Fruit fly (Drosophila melanogaster) whole organism, embryonic: ENCODE results near the gene Pex10.

ENCODE experiments used
- Antp ChIP-seq: fragments of 200-800 bp; sonication (Bioruptor generic); optimal IDR thresholded peaks from 3 replicates; lab custom pipeline; 2016; ENCODE audit warnings: missing biosample characterization, missing genetic modification characterization
- C15 ChIP-seq: fragments of 200-800 bp; sonication (Bioruptor generic); IDR thresholded peaks from 3 replicates; pipeline ENCODE4 v1.3.6; 2022; ENCODE audit warnings: missing biosample characterization, missing genetic modification characterization
- CG10147 ChIP-seq: fragments of 200-800 bp; sonication (Bioruptor generic); optimal IDR thresholded peaks from 2 replicates; lab custom pipeline; 2019; ENCODE audit warnings: missing biosample characterization, mild to moderate bottlenecking, missing genetic modification characterization, moderate library complexity
- CG10267 ChIP-seq: fragments of 200-800 bp; sonication (Bioruptor generic); optimal IDR thresholded peaks from 2 replicates; lab custom pipeline; 2018; ENCODE audit warnings: missing biosample characterization, mild to moderate bottlenecking, missing genetic modification characterization, moderate library complexity
- CG10543 ChIP-seq: fragments of 200-800 bp; sonication (Bioruptor generic); optimal IDR thresholded peaks from 3 replicates; lab custom pipeline; 2017; ENCODE audit warnings: missing biosample characterization, mild to moderate bottlenecking, missing genetic modification characterization, moderate library complexity
- CG11560 ChIP-seq: fragments of 200-800 bp; sonication (Bioruptor generic); IDR thresholded peaks from 3 replicates; pipeline ENCODE4 v1.3.6; 2022; ENCODE audit warnings: missing biosample characterization, missing genetic modification characterization
- CG13624 ChIP-seq: fragments of 200-800 bp; sonication (Bioruptor generic); optimal IDR thresholded peaks from 2 replicates; lab custom pipeline; 2016; ENCODE audit warnings: missing biosample characterization, missing genetic modification characterization
- CG13894 ChIP-seq: fragments of 200-800 bp; sonication (Bioruptor generic); optimal IDR thresholded peaks from 3 replicates; lab custom pipeline; 2018; ENCODE audit warnings: missing biosample characterization, mild to moderate bottlenecking, missing genetic modification characterization, moderate library complexity
- CG14014 ChIP-seq: fragments of 200-800 bp; sonication (Bioruptor generic); IDR thresholded peaks from 2 replicates; pipeline ENCODE4 v1.3.6; 2022; ENCODE audit warnings: missing biosample characterization, missing genetic modification characterization
- CG14050 ChIP-seq: fragments of 200-800 bp; sonication (Bioruptor generic); IDR thresholded peaks from 3 replicates; pipeline ENCODE4 v1.3.6; 2022; ENCODE audit warnings: missing biosample characterization, missing genetic modification characterization
- CG17612 ChIP-seq: fragments of 200-800 bp; sonication (Bioruptor generic); IDR thresholded peaks from 2 replicates; pipeline ENCODE4 v1.3.6; 2022; ENCODE audit warnings: missing biosample characterization, missing genetic modification characterization
- CG1792 ChIP-seq: fragments of 200-800 bp; sonication (Bioruptor generic); optimal IDR thresholded peaks from 2 replicates; lab custom pipeline; 2016; ENCODE audit warnings: missing biosample characterization, missing genetic modification characterization
- CG18262 ChIP-seq: fragments of 200-800 bp; optimal IDR thresholded peaks from 3 replicates; lab custom pipeline; 2019; ENCODE audit warnings: missing biosample characterization, mild to moderate bottlenecking, missing genetic modification characterization, moderate library complexity
- CG31388 ChIP-seq: fragments of 200-800 bp; sonication (Bioruptor generic); optimal IDR thresholded peaks from 2 replicates; lab custom pipeline; 2016; ENCODE audit warnings: missing biosample characterization, missing genetic modification characterization
- CG32767 ChIP-seq: fragments of 200-800 bp; sonication (Bioruptor generic); IDR thresholded peaks from 2 replicates; pipeline ENCODE4 v1.3.6; 2022; ENCODE audit warnings: missing biosample characterization, missing genetic modification characterization
- CG4730 ChIP-seq: fragments of 200-800 bp; sonication (Bioruptor generic); IDR thresholded peaks from 2 replicates; pipeline ENCODE4 v1.3.6; 2022; ENCODE audit warnings: missing biosample characterization, missing genetic modification characterization
- CG4854 ChIP-seq: fragments of 200-800 bp; sonication (Bioruptor generic); optimal IDR thresholded peaks from 2 replicates; lab custom pipeline; 2016; ENCODE audit warnings: missing biosample characterization, missing genetic modification characterization, inconsistent platforms
- CG7839 ChIP-seq: fragments of 200-800 bp; sonication (Bioruptor generic); optimal IDR thresholded peaks from 3 replicates; lab custom pipeline; 2018; ENCODE audit warnings: missing biosample characterization, mild to moderate bottlenecking, missing genetic modification characterization, moderate library complexity
- CG8359 ChIP-seq: fragments of 200-800 bp; sonication (Bioruptor generic); optimal IDR thresholded peaks from 2 replicates; lab custom pipeline; 2017; ENCODE audit warnings: missing biosample characterization, mild to moderate bottlenecking, missing genetic modification characterization, borderline replicate concordance
- CG8765 ChIP-seq: fragments of 200-800 bp; sonication (Bioruptor generic); IDR thresholded peaks from 2 replicates; pipeline ENCODE4 v1.3.6; 2022; ENCODE audit warnings: missing biosample characterization, missing genetic modification characterization
- CG9437 ChIP-seq: fragments of 200-800 bp; sonication (Bioruptor generic); optimal IDR thresholded peaks from 2 replicates; lab custom pipeline; 2018; ENCODE audit warnings: missing biosample characterization, mild to moderate bottlenecking, missing genetic modification characterization
- CG9609 ChIP-seq: fragments of 200-800 bp; sonication (Bioruptor generic); optimal IDR thresholded peaks from 3 replicates; lab custom pipeline; 2016; ENCODE audit warnings: missing biosample characterization, missing genetic modification characterization
- CG9727 ChIP-seq: fragments of 200-800 bp; sonication (Bioruptor generic); optimal IDR thresholded peaks from 3 replicates; lab custom pipeline; 2017; ENCODE audit warnings: missing biosample characterization, mild to moderate bottlenecking, missing genetic modification characterization
- CkIIα-i1 ChIP-seq: fragments of 200-800 bp; sonication (Bioruptor generic); IDR thresholded peaks from 2 replicates; pipeline ENCODE4 v1.3.6; 2022; ENCODE audit warnings: missing biosample characterization, missing genetic modification characterization
- D19B ChIP-seq: fragments of 200-800 bp; sonication (Bioruptor generic); optimal IDR thresholded peaks from 2 replicates; lab custom pipeline; 2017; ENCODE audit warnings: missing biosample characterization, mild to moderate bottlenecking, missing genetic modification characterization
- Deaf1 ChIP-seq: fragments of 200-800 bp; optimal IDR thresholded peaks from 3 replicates; lab custom pipeline; 2019; ENCODE audit warnings: missing biosample characterization, mild to moderate bottlenecking, missing genetic modification characterization, moderate library complexity
- Fer3 ChIP-seq: fragments of 200-800 bp; sonication (Bioruptor generic); optimal IDR thresholded peaks from 2 replicates; lab custom pipeline; 2018; ENCODE audit warnings: missing biosample characterization, mild to moderate bottlenecking, missing genetic modification characterization, moderate library complexity
- HLHmδ ChIP-seq: fragments of 200-800 bp; sonication (Bioruptor generic); optimal IDR thresholded peaks from 2 replicates; lab custom pipeline; 2018; ENCODE audit warnings: missing biosample characterization, mild to moderate bottlenecking, missing genetic modification characterization, moderate library complexity
- Mad ChIP-seq: fragments of 200-800 bp; sonication (Bioruptor generic); optimal IDR thresholded peaks from 2 replicates; lab custom pipeline; 2016; ENCODE audit warnings: missing biosample characterization, missing genetic modification characterization
- NC2β ChIP-seq: fragments of 200-800 bp; sonication (Bioruptor generic); optimal IDR thresholded peaks from 2 replicates; lab custom pipeline; 2016; ENCODE audit warnings: missing biosample characterization, missing genetic modification characterization
- Nf-YB ChIP-seq: fragments of 200-800 bp; sonication (Bioruptor generic); optimal IDR thresholded peaks from 3 replicates; lab custom pipeline; 2019; ENCODE audit warnings: missing biosample characterization, mild to moderate bottlenecking, missing genetic modification characterization, moderate library complexity
- NfI ChIP-seq: fragments of 200-800 bp; sonication (Bioruptor generic); optimal IDR thresholded peaks from 3 replicates; lab custom pipeline; 2018; ENCODE audit warnings: missing biosample characterization, mild to moderate bottlenecking, missing genetic modification characterization, moderate library complexity
- Rfx ChIP-seq: fragments of 200-800 bp; sonication (Bioruptor generic); IDR thresholded peaks from 2 replicates; pipeline ENCODE4 v1.3.6; 2022; ENCODE audit warnings: missing biosample characterization, missing genetic modification characterization
- ab ChIP-seq: fragments of 200-800 bp; sonication (Bioruptor generic); optimal IDR thresholded peaks from 2 replicates; lab custom pipeline; 2016; ENCODE audit warnings: missing biosample characterization, missing genetic modification characterization
- al ChIP-seq: fragments of 200-800 bp; sonication (Bioruptor generic); IDR thresholded peaks from 2 replicates; pipeline ENCODE4 v1.3.6; 2022; ENCODE audit warnings: missing biosample characterization, missing genetic modification characterization
- amos ChIP-seq: fragments of 200-800 bp; sonication (Bioruptor generic); IDR thresholded peaks from 2 replicates; pipeline ENCODE4 v1.3.6; 2022; ENCODE audit warnings: missing biosample characterization, missing genetic modification characterization; ENCODE audit not compliant: partially characterized antibody
- bab2 ChIP-seq: fragments of 200-800 bp; sonication (Bioruptor generic); optimal IDR thresholded peaks from 2 replicates; lab custom pipeline; 2016; ENCODE audit warnings: missing biosample characterization, missing genetic modification characterization
- cato ChIP-seq: fragments of 200-800 bp; sonication (Bioruptor generic); optimal IDR thresholded peaks from 2 replicates; lab custom pipeline; 2016; ENCODE audit warnings: missing biosample characterization, missing genetic modification characterization, borderline replicate concordance
- chn ChIP-seq: fragments of 200-800 bp; sonication (Bioruptor generic); optimal IDR thresholded peaks from 2 replicates; lab custom pipeline; 2016; ENCODE audit warnings: missing biosample characterization, missing genetic modification characterization
- danr ChIP-seq: fragments of 200-800 bp; sonication (Bioruptor generic); IDR thresholded peaks from 2 replicates; pipeline ENCODE4 v1.3.6; 2022; ENCODE audit warnings: missing biosample characterization, missing genetic modification characterization
- dm ChIP-seq: fragments of 200-800 bp; sonication (Bioruptor generic); optimal IDR thresholded peaks from 3 replicates; lab custom pipeline; 2016; ENCODE audit warnings: missing biosample characterization, missing genetic modification characterization
- dpn ChIP-seq, 2 experiments: fragments of 200-800 bp; sonication (Bioruptor generic); optimal IDR thresholded peaks; 3 replicates each; lab custom pipeline; 2016; ENCODE audit warnings: missing biosample characterization in 2 of 2, missing genetic modification characterization in 2 of 2
- gsb ChIP-seq: fragments of 200-800 bp; sonication (Bioruptor generic); IDR thresholded peaks from 2 replicates; pipeline ENCODE4 v1.3.6; 2022; ENCODE audit warnings: missing biosample characterization, missing genetic modification characterization
- jumu ChIP-seq: fragments of 200-800 bp; sonication (Bioruptor generic); optimal IDR thresholded peaks from 3 replicates; lab custom pipeline; 2016; ENCODE audit warnings: missing biosample characterization, missing genetic modification characterization
- kah ChIP-seq: fragments of 200-800 bp; sonication (Bioruptor generic); optimal IDR thresholded peaks from 2 replicates; lab custom pipeline; 2018; ENCODE audit warnings: missing biosample characterization, mild to moderate bottlenecking, missing genetic modification characterization
- nerfin-1 ChIP-seq: fragments of 200-800 bp; sonication (Bioruptor generic); optimal IDR thresholded peaks from 3 replicates; lab custom pipeline; 2019; ENCODE audit warnings: missing biosample characterization, mild to moderate bottlenecking, missing genetic modification characterization, moderate library complexity
- nmo ChIP-seq: fragments of 200-800 bp; sonication (Bioruptor generic); optimal IDR thresholded peaks from 2 replicates; lab custom pipeline; 2018; ENCODE audit warnings: missing biosample characterization, mild to moderate bottlenecking, missing genetic modification characterization, moderate library complexity
- p53 ChIP-seq: fragments of 200-800 bp; sonication (Bioruptor generic); optimal IDR thresholded peaks from 2 replicates; lab custom pipeline; 2016; ENCODE audit warnings: missing biosample characterization, missing genetic modification characterization
- ranshi ChIP-seq: fragments of 200-800 bp; sonication (Bioruptor generic); IDR thresholded peaks from 2 replicates; pipeline ENCODE4 v1.3.6; 2022; ENCODE audit warnings: missing biosample characterization, missing genetic modification characterization
- sqz ChIP-seq: fragments of 200-800 bp; sonication (Bioruptor generic); optimal IDR thresholded peaks from 3 replicates; lab custom pipeline; 2018; ENCODE audit warnings: missing biosample characterization, mild to moderate bottlenecking, missing genetic modification characterization

Pex10 gene

DNA sequence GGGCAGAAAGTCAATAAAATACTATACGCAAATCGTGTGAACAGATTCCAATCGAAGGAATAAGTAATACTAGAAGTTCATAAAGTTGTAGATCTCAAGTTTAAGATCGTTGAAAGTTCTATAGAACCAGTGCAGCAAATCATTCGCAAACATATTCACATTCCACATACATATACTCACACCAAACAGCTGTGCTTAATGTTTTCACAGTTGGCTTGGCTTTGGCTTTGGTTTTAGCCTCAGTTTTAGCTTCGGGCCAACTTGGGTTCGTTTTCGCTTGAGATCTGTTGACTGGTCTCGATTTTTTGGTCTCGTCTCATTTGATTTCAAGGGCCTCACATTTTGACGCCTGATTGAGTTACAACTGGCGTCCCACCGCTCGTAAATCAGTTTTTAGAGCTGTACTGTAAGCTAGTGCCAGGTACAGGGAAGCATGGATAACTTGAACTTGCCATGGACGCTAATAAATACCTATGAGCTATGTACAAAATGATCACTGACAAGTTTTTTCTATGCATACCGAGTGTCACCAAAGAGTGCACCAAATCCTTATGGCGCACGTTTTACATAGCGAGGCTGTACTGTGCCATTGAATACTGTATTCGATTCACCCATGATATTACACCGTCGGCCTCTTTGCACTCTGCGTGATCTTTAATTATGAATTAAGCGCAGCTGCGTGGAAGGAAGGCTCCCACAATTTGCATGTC lies 29.3 kb downstream of the Pex10 start (continued):
- peak; percentile 94 for TF ChIP-seq CG14014 (GFP tag; lab: Robert Waterston, UW)
- TF ChIP-seq CG10543, result peak; percentile 59
- peak; percentile 56 for TF ChIP-seq chn
- TF ChIP-seq CG11560, result peak; percentile 76
- TF ChIP-seq Deaf1 (tag; lab: Kevin White, UChicago), result peak; percentile 45
- TF ChIP-seq gsb (GFP tag; lab: Robert Waterston, UW), result peak; percentile 88
- TF ChIP-seq al (GFP tag; lab: Robert Waterston, UW), result peak; percentile 81
- peak; percentile 34 for TF ChIP-seq dm
- TF ChIP-seq CG31388, result peak; percentile 43
- peak; percentile 69 for TF ChIP-seq ab
- TF ChIP-seq dpn (GFP tag; optimal IDR thresholded peaks at IDR 0.05; lab: Kevin White, UChicago), result peak; percentile 89
- peak; percentile 83 for TF ChIP-seq CG4730 (GFP tag; lab: Robert Waterston, UW)
- TF ChIP-seq Nf-YB (GFP tag; lab: Kevin White, UChicago), result peak; percentile 17
- peak; percentile 93 for TF ChIP-seq CG7839 (tag; lab: Kevin White, UChicago)
- TF ChIP-seq cato (GFP tag; lab: Kevin White, UChicago), result peak; percentile 12
- TF ChIP-seq CG10267 (tag; lab: Kevin White, UChicago), result peak; percentile 56
- no peak for TF ChIP-seq p53 (GFP tag; lab: Kevin White, UChicago)
- TF ChIP-seq CG32767, result peak; percentile 75
- peak; percentile 66 for TF ChIP-seq CG18262 (tag; lab: Kevin White, UChicago)
- peak; percentile 74 for TF ChIP-seq NfI (GFP tag; lab: Kevin White, UChicago)
- peak; percentile 59 for TF ChIP-seq nmo (GFP tag; lab: Kevin White, UChicago)
- peak; percentile 87 for TF ChIP-seq CG13624 (GFP tag; lab: Kevin White, UChicago)
- peak; percentile 58 for TF ChIP-seq nerfin-1 (tag; lab: Kevin White, UChicago)
- peak; percentile 65 for TF ChIP-seq jumu (GFP tag; lab: Kevin White, UChicago)
- no peak for TF ChIP-seq amos (GFP tag; lab: Robert Waterston, UW)
- peak; percentile 95 for TF ChIP-seq Rfx
- peak; percentile 87 for TF ChIP-seq bab2 (GFP tag; lab: Kevin White, UChicago)
- TF ChIP-seq CG10147 (GFP tag; lab: Kevin White, UChicago), result peak; percentile 62
- peak; percentile 53 for TF ChIP-seq CG9609 (GFP tag; lab: Kevin White, UChicago)
- TF ChIP-seq Antp (GFP tag; lab: Kevin White, UChicago), result peak; percentile 92
- TF ChIP-seq HLHmδ (GFP tag; lab: Kevin White, UChicago), result no peak
- peak; percentile 33 for TF ChIP-seq CG9437 (GFP tag; lab: Kevin White, UChicago)
- TF ChIP-seq CG14050 (GFP tag; lab: Robert Waterston, UW), result peak; percentile 69
- peak; percentile 46 for TF ChIP-seq CG8359 (GFP tag; lab: Kevin White, UChicago)
- TF ChIP-seq CG17612 (GFP tag; lab: Robert Waterston, UW), result peak; percentile 82
- peak; percentile 62 for TF ChIP-seq D19B (GFP tag; lab: Kevin White, UChicago)
- peak; percentile 57 for TF ChIP-seq CG13894 (tag; lab: Kevin White, UChicago)
- 0 out of 2 replicates have a peak, but pooled peaks have one; percentile 41 for TF ChIP-seq danr (GFP tag; lab: Robert Waterston, UW)
- TF ChIP-seq C15 (GFP tag; lab: Robert Waterston, UW), result peak; percentile 56; the same call in 1 of the 3 replicates
- TF ChIP-seq CG1792 (GFP tag; lab: Kevin White, UChicago), result peak; percentile 88
- peak; percentile 83 for TF ChIP-seq Fer3
- TF ChIP-seq CG4854 (GFP tag; lab: Kevin White, UChicago), result peak; percentile 79
- TF ChIP-seq kah (GFP tag; lab: Kevin White, UChicago), result peak; percentile 64
- peak; percentile 60; the same call in 1 of the 2 replicates for TF ChIP-seq CG8765 (GFP tag; lab: Robert Waterston, UW)
- peak; percentile 69 for TF ChIP-seq CG9727 (GFP tag; lab: Kevin White, UChicago)
- TF ChIP-seq CkIIα-i1 (GFP tag; lab: Robert Waterston, UW), result peak; percentile 81
- TF ChIP-seq ranshi (GFP tag; lab: Robert Waterston, UW), result peak; percentile 89
- peak; percentile 45 for TF ChIP-seq NC2β (GFP tag; lab: Kevin White, UChicago)
- peak; percentile 38 for TF ChIP-seq sqz (GFP tag; lab: Kevin White, UChicago)
- TF ChIP-seq Mad (GFP tag; lab: Kevin White, UChicago), result peak; percentile 60
